Fruit fly (Drosophila melanogaster) whole organism, embryonic: ENCODE data around the gene CG14331.

Experiments
- ATbp ChIP-seq: fragments of 200-800 bp; sonication (Bioruptor generic); optimal IDR thresholded peaks from 2 replicates; lab custom pipeline; 2017; ENCODE audit warnings: missing biosample characterization, mild to moderate bottlenecking, missing genetic modification characterization, missing genetic modification reagents
- Ada2b ChIP-seq: fragments of 200-800 bp; sonication (Bioruptor generic); IDR thresholded peaks from 2 replicates; pipeline ENCODE4 v1.3.6; 2022; ENCODE audit warnings: missing biosample characterization, missing genetic modification characterization
- Antp ChIP-seq: fragments of 200-800 bp; sonication (Bioruptor generic); optimal IDR thresholded peaks from 3 replicates; lab custom pipeline; 2016; ENCODE audit warnings: missing biosample characterization, missing genetic modification characterization
- Bgb ChIP-seq: fragments of 200-800 bp; sonication (Bioruptor generic); IDR thresholded peaks from 2 replicates; pipeline ENCODE4 v1.3.6; 2022; ENCODE audit warnings: missing biosample characterization, missing genetic modification characterization; ENCODE audit not compliant: partially characterized antibody
- CG10959 ChIP-seq: fragments of 200-800 bp; sonication (Bioruptor generic); IDR thresholded peaks from 2 replicates; pipeline ENCODE4 v1.3.6; 2022; ENCODE audit warnings: missing biosample characterization, missing genetic modification characterization
- CG12071 ChIP-seq: fragments of 200-800 bp; sonication (Bioruptor generic); optimal IDR thresholded peaks from 3 replicates; lab custom pipeline; 2018; ENCODE audit warnings: missing biosample characterization, mild to moderate bottlenecking, missing genetic modification characterization
- CG14965 ChIP-seq: fragments of 200-800 bp; sonication (Bioruptor generic); optimal IDR thresholded peaks from 2 replicates; lab custom pipeline; 2016; ENCODE audit warnings: missing biosample characterization, missing genetic modification characterization, borderline replicate concordance
- CG17186 ChIP-seq: fragments of 200-800 bp; sonication (Bioruptor generic); optimal IDR thresholded peaks from 3 replicates; lab custom pipeline; 2017; ENCODE audit warnings: missing biosample characterization, missing genetic modification reagents, missing genetic modification characterization
- CG30431 ChIP-seq: fragments of 200-800 bp; sonication (Bioruptor generic); optimal IDR thresholded peaks from 2 replicates; lab custom pipeline; 2017; ENCODE audit warnings: missing biosample characterization, missing genetic modification characterization
- CG31365 ChIP-seq: fragments of 200-800 bp; sonication (Bioruptor generic); optimal IDR thresholded peaks from 2 replicates; lab custom pipeline; 2018; ENCODE audit warnings: missing biosample characterization, mild to moderate bottlenecking, missing genetic modification characterization
- CG5953 ChIP-seq: fragments of 200-800 bp; sonication (Bioruptor generic); IDR thresholded peaks from 2 replicates; pipeline ENCODE4 v1.3.6; 2022; ENCODE audit warnings: missing biosample characterization, missing genetic modification characterization
- CG7372 ChIP-seq: fragments of 200-800 bp; sonication (Bioruptor generic); IDR thresholded peaks from 2 replicates; pipeline ENCODE4 v1.3.6; 2022; ENCODE audit warnings: missing biosample characterization, missing genetic modification characterization
- CG7786 ChIP-seq: fragments of 200-800 bp; sonication (Bioruptor generic); optimal IDR thresholded peaks from 2 replicates; lab custom pipeline; 2016; ENCODE audit warnings: missing biosample characterization, missing genetic modification characterization
- CG7987 ChIP-seq: fragments of 200-800 bp; sonication (Bioruptor generic); optimal IDR thresholded peaks from 2 replicates; lab custom pipeline; 2018; ENCODE audit warnings: missing biosample characterization, mild to moderate bottlenecking, missing genetic modification characterization, moderate library complexity
- D19A ChIP-seq: fragments of 200-800 bp; optimal IDR thresholded peaks from 3 replicates; lab custom pipeline; 2019; ENCODE audit warnings: missing biosample characterization, mild to moderate bottlenecking, missing genetic modification characterization, moderate library complexity
- Fer2 ChIP-seq: fragments of 200-800 bp; sonication (Bioruptor generic); optimal IDR thresholded peaks from 2 replicates; lab custom pipeline; 2018; ENCODE audit warnings: missing biosample characterization, mild to moderate bottlenecking, missing genetic modification characterization, moderate library complexity
- Gug ChIP-seq: fragments of 200-800 bp; sonication (Bioruptor generic); IDR thresholded peaks from 4 replicates; pipeline ENCODE4 v1.3.6; 2022; ENCODE audit warnings: missing biosample characterization, missing genetic modification characterization
- HLHmδ ChIP-seq: fragments of 200-800 bp; sonication (Bioruptor generic); optimal IDR thresholded peaks from 2 replicates; lab custom pipeline; 2018; ENCODE audit warnings: missing biosample characterization, mild to moderate bottlenecking, missing genetic modification characterization, moderate library complexity
- Kr ChIP-seq: fragments of 200-800 bp; sonication (Bioruptor generic); optimal IDR thresholded peaks from 2 replicates; lab custom pipeline; 2017; ENCODE audit warnings: missing biosample characterization, mild to moderate bottlenecking, missing genetic modification characterization
- MTF-1 ChIP-seq: fragments of 200-800 bp; sonication (Bioruptor generic); optimal IDR thresholded peaks from 2 replicates; lab custom pipeline; 2018; ENCODE audit warnings: missing biosample characterization, mild to moderate bottlenecking, missing genetic modification characterization, borderline replicate concordance
- Mad ChIP-seq: fragments of 200-800 bp; sonication (Bioruptor generic); optimal IDR thresholded peaks from 2 replicates; lab custom pipeline; 2016; ENCODE audit warnings: missing biosample characterization, missing genetic modification characterization
- Mes4 ChIP-seq: fragments of 200-800 bp; sonication (Bioruptor generic); optimal IDR thresholded peaks from 2 replicates; lab custom pipeline; 2016; ENCODE audit warnings: missing biosample characterization, missing genetic modification characterization
- NfI ChIP-seq: fragments of 200-800 bp; sonication (Bioruptor generic); optimal IDR thresholded peaks from 3 replicates; lab custom pipeline; 2018; ENCODE audit warnings: missing biosample characterization, mild to moderate bottlenecking, missing genetic modification characterization, moderate library complexity
- Opbp ChIP-seq: fragments of 200-800 bp; sonication (Bioruptor generic); IDR thresholded peaks from 3 replicates; pipeline ENCODE4 v1.3.6; 2022; ENCODE audit warnings: missing biosample characterization, missing genetic modification characterization; ENCODE audit not compliant: partially characterized antibody
- Side ChIP-seq: fragments of 200-800 bp; sonication (Bioruptor generic); optimal IDR thresholded peaks from 2 replicates; lab custom pipeline; 2016; ENCODE audit warnings: missing biosample characterization, missing genetic modification characterization
- Six4 ChIP-seq: fragments of 200-800 bp; sonication (Bioruptor generic); optimal IDR thresholded peaks from 2 replicates; lab custom pipeline; 2016; ENCODE audit warnings: missing biosample characterization, missing genetic modification characterization
- Trl ChIP-seq, 3 experiments: fragments of >200 bp in 2 of 3; fragments of 200-800 bp in 1 of 3; sonication (Bioruptor generic) in 1 of 3; optimal IDR thresholded peaks; 2 replicates in 1 of 3; 3 replicates in 2 of 3; lab custom pipeline; 2016 to 2017; ENCODE audit warnings: missing biosample characterization in 1 of 3, missing genetic modification characterization in 1 of 3
- ap ChIP-seq: fragments of 200-800 bp; sonication (Bioruptor generic); IDR thresholded peaks from 2 replicates; pipeline ENCODE4 v1.3.6; 2022; ENCODE audit warnings: missing biosample characterization, missing genetic modification characterization
- ase ChIP-seq: fragments of 200-800 bp; sonication (Bioruptor generic); IDR thresholded peaks from 3 replicates; pipeline ENCODE4 v1.3.6; 2022; ENCODE audit warnings: missing biosample characterization, missing genetic modification characterization
- az2 ChIP-seq: fragments of 200-800 bp; sonication (Bioruptor generic); optimal IDR thresholded peaks from 3 replicates; lab custom pipeline; 2016; ENCODE audit warnings: missing biosample characterization, missing genetic modification characterization
- crol ChIP-seq: fragments of 200-800 bp; sonication (Bioruptor generic); IDR thresholded peaks from 2 replicates; pipeline ENCODE4 v1.3.6; 2022; ENCODE audit warnings: missing biosample characterization, missing genetic modification characterization
- crp ChIP-seq, 2 experiments: fragments of 200-800 bp; sonication (Bioruptor generic); optimal IDR thresholded peaks; 2 replicates in 1 of 2; 3 replicates in 1 of 2; lab custom pipeline; 2017; ENCODE audit warnings: missing biosample characterization in 2 of 2, missing genetic modification characterization in 2 of 2, mild to moderate bottlenecking in 1 of 2, moderate library complexity in 1 of 2
- dati ChIP-seq: fragments of 200-800 bp; sonication (Bioruptor generic); IDR thresholded peaks from 2 replicates; pipeline ENCODE4 v1.3.6; 2022; ENCODE audit warnings: missing biosample characterization, missing genetic modification characterization
- eve ChIP-seq, 2 experiments: fragments of >200 bp; optimal IDR thresholded peaks; 2 replicates each; lab custom pipeline; 2017; ENCODE audit warnings: missing biosample characterization in 2 of 2, missing genetic modification characterization in 2 of 2
- ewg ChIP-seq: fragments of 200-800 bp; sonication (Bioruptor generic); optimal IDR thresholded peaks from 3 replicates; lab custom pipeline; 2017; ENCODE audit warnings: mild to moderate bottlenecking, missing biosample characterization, missing genetic modification reagents, missing genetic modification characterization
- gsb-n ChIP-seq: fragments of 200-800 bp; sonication (Bioruptor generic); optimal IDR thresholded peaks from 3 replicates; lab custom pipeline; 2018; ENCODE audit warnings: missing biosample characterization, mild to moderate bottlenecking, missing genetic modification characterization
- jumu ChIP-seq: fragments of 200-800 bp; sonication (Bioruptor generic); optimal IDR thresholded peaks from 3 replicates; lab custom pipeline; 2016; ENCODE audit warnings: missing biosample characterization, missing genetic modification characterization
- ken ChIP-seq: fragments of 200-800 bp; sonication (Bioruptor generic); IDR thresholded peaks from 3 replicates; pipeline ENCODE4 v1.3.6; 2022; ENCODE audit warnings: missing biosample characterization, missing genetic modification characterization
- knrl ChIP-seq: fragments of 200-800 bp; sonication (Bioruptor generic); IDR thresholded peaks from 3 replicates; pipeline ENCODE4 v1.3.6; 2022; ENCODE audit warnings: missing biosample characterization, missing genetic modification characterization; ENCODE audit not compliant: partially characterized antibody
- nmo ChIP-seq: fragments of 200-800 bp; sonication (Bioruptor generic); optimal IDR thresholded peaks from 2 replicates; lab custom pipeline; 2018; ENCODE audit warnings: missing biosample characterization, mild to moderate bottlenecking, missing genetic modification characterization, moderate library complexity
- org-1 ChIP-seq: fragments of 200-800 bp; sonication (Bioruptor generic); optimal IDR thresholded peaks from 2 replicates; lab custom pipeline; 2017; ENCODE audit warnings: missing biosample characterization, missing genetic modification characterization
- sr ChIP-seq: fragments of 200-800 bp; sonication (Bioruptor generic); IDR thresholded peaks from 3 replicates; pipeline ENCODE4 v1.3.6; 2022; ENCODE audit warnings: missing biosample characterization, missing genetic modification characterization
- stc ChIP-seq: fragments of 200-800 bp; sonication (Bioruptor generic); IDR thresholded peaks from 2 replicates; pipeline ENCODE4 v1.3.6; 2022; ENCODE audit warnings: missing biosample characterization, missing genetic modification characterization
- tio ChIP-seq: fragments of 200-800 bp; sonication (Bioruptor generic); optimal IDR thresholded peaks from 2 replicates; lab custom pipeline; 2017; ENCODE audit warnings: missing biosample characterization, missing genetic modification characterization, inconsistent platforms
- tna ChIP-seq: fragments of 200-800 bp; sonication (Bioruptor generic); IDR thresholded peaks from 2 replicates; pipeline ENCODE4 v1.3.6; 2022; ENCODE audit warnings: missing biosample characterization, missing genetic modification characterization; ENCODE audit not compliant: partially characterized antibody
- trh ChIP-seq: fragments of 200-800 bp; sonication (Bioruptor generic); optimal IDR thresholded peaks from 2 replicates; lab custom pipeline; 2016; ENCODE audit warnings: missing biosample characterization, missing genetic modification characterization
- tx ChIP-seq: fragments of 200-800 bp; sonication (Bioruptor generic); optimal IDR thresholded peaks from 2 replicates; lab custom pipeline; 2016; ENCODE audit warnings: missing biosample characterization, missing genetic modification characterization
- z ChIP-seq: fragments of 200-800 bp; sonication (Bioruptor generic); IDR thresholded peaks from 3 replicates; pipeline ENCODE4 v1.3.6; 2022; ENCODE audit warnings: missing biosample characterization, missing genetic modification characterization
- zen2 ChIP-seq: fragments of 200-800 bp; sonication (Bioruptor generic); IDR thresholded peaks from 3 replicates; pipeline ENCODE4 v1.3.6; 2022; ENCODE audit warnings: missing biosample characterization, missing genetic modification characterization; ENCODE audit not compliant: partially characterized antibody

Gene CG14331

DNA sequence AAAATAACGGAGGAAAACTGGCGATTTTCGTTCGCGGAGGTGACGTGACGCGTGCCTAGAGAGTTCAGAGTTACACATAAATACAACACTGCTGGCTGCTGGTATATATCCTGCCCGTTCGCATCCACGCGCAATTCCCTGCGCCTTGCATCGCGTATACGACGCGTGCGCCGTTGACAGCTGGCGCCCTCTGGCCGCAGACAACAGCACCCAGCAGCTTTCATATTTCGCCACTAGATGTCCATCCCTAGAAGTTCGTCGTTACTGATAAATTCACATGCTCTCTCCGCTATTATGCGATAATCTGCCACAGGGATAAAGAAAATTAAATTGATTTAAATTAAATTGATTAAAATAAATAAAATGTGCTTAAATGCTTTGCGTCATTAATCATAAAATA lies 38.1 kb downstream of the CG14331 start, which contains the start of gene Sur-8:
Gene Sur-8 (minus strand): TSS at position 82 of the 400 bp plus-strand sequence.
- TF ChIP-seq ewg (GFP tag; lab: Kevin White, UChicago) (peak; percentile 99), CG7372 (GFP tag; lab: Robert Waterston, UW) (peak; percentile 98), zen2 (GFP tag; lab: Robert Waterston, UW) (0 out of 3 replicates have a peak, but pooled peaks have one; percentile 33), tio (GFP tag; lab: Kevin White, UChicago) (peak; percentile 17), CG7987 (GFP tag; lab: Kevin White, UChicago) (peak; percentile 64), nmo (GFP tag; lab: Kevin White, UChicago) (peak; percentile 44), CG12071 (GFP tag; lab: Kevin White, UChicago) (peak; percentile 48), ATbp (GFP tag; lab: Kevin White, UChicago) (peak; percentile 30), gsb-n (tag; lab: Kevin White, UChicago) (no peak), Antp (GFP tag; lab: Kevin White, UChicago) (peak; percentile 70), CG5953 (GFP tag; lab: Robert Waterston, UW) (peak; percentile 81), Kr (GFP tag; lab: Kevin White, UChicago) (no peak), HLHmδ (GFP tag; lab: Kevin White, UChicago) (peak; percentile 67), jumu (GFP tag; lab: Kevin White, UChicago) (peak; percentile 27), crol (no peak), CG10959 (GFP tag; lab: Robert Waterston, UW) (peak; percentile 29; the same call in 1 of the 2 replicates), eve (GFP tag; optimal IDR thresholded peaks at IDR 0.05; lab: Kevin White, UChicago) (no peak), knrl (GFP tag; lab: Robert Waterston, UW) (peak; percentile 42; the same call in 2 of the 3 replicates), NfI (GFP tag; lab: Kevin White, UChicago) (peak; percentile 67), Fer2 (tag; lab: Kevin White, UChicago) (no peak), ase (peak; percentile 61; the same call in 2 of the 3 replicates), CG17186 (GFP tag; lab: Kevin White, UChicago) (peak; percentile 48), sr (GFP tag; lab: Robert Waterston, UW) (0 out of 3 replicates have a peak, but pooled peaks have one; percentile 38), Bgb (GFP tag; lab: Robert Waterston, UW) (peak; percentile 46; the same call in 1 of the 2 replicates), Mad (GFP tag; lab: Kevin White, UChicago) (peak; percentile 40), Opbp (peak; percentile 50; the same call in 2 of the 3 replicates), MTF-1 (peak; percentile 78), dati (GFP tag; lab: Robert Waterston, UW) (no peak), crp (GFP tag; optimal IDR thresholded peaks at IDR 0.05; lab: Kevin White, UChicago) (no peak), trh (GFP tag; lab: Kevin White, UChicago) (no peak), Ada2b (peak; percentile 69), CG30431 (GFP tag; lab: Kevin White, UChicago) (peak; percentile 40), z (GFP tag; lab: Robert Waterston, UW) (no peak), tx (GFP tag; lab: Kevin White, UChicago) (peak; percentile 35), CG31365 (peak; percentile 11), Gug (GFP tag; lab: Robert Waterston, UW) (peak; percentile 62; the same call in 2 of the 4 replicates), ap (GFP tag; lab: Robert Waterston, UW) (peak; percentile 37; the same call in 1 of the 2 replicates), ken (GFP tag; lab: Robert Waterston, UW) (peak; percentile 83), Trl (optimal IDR thresholded peaks at IDR 0.05; lab: Kevin White, UChicago) (no peak), Trl (GFP tag; optimal IDR thresholded peaks at IDR 0.05; lab: Kevin White, UChicago) (peak; percentile 72), CG7786 (GFP tag; lab: Kevin White, UChicago) (no peak), Side (GFP tag; lab: Kevin White, UChicago) (peak; percentile 2), Six4 (peak; percentile 41), Mes4 (GFP tag; lab: Kevin White, UChicago) (peak; percentile 36), tna (0 out of 2 replicates have a peak, but pooled peaks have one; percentile 20), org-1 (GFP tag; lab: Kevin White, UChicago) (peak; percentile 24), az2 (GFP tag; lab: Kevin White, UChicago) (peak; percentile 76), D19A (tag; lab: Kevin White, UChicago) (no peak), stc (GFP tag; lab: Robert Waterston, UW) (peak; percentile 39; the same call in 1 of the 2 replicates), CG14965 (GFP tag; lab: Kevin White, UChicago) (no peak)
